Worm (Caenorhabditis elegans) whole organism, early embryonic: ENCODE measurements around the gene F16F9.3.

ENCODE experiments used
- B0310.2 ChIP-seq: sonication (generic microtip); optimal IDR thresholded peaks from 2 replicates; lab custom pipeline; 2016; ENCODE audit warnings: mild to moderate bottlenecking, missing genetic modification characterization, missing compliant biosample characterization
- F13C5.2 ChIP-seq: sonication (generic microtip); optimal IDR thresholded peaks from 2 replicates; lab custom pipeline; 2017; ENCODE audit warnings: mild to moderate bottlenecking, missing genetic modification characterization, inconsistent platforms, missing compliant biosample characterization
- aly-1 ChIP-seq: sonication (generic microtip); optimal IDR thresholded peaks from 2 replicates; lab custom pipeline; 2016; ENCODE audit warnings: missing genetic modification characterization, missing compliant biosample characterization
- ama-1 ChIP-seq: fragments of 150-350 bp; optimal IDR thresholded peaks from 2 replicates; lab custom pipeline; 2014
- ceh-13 ChIP-seq: fragments of 200-800 bp; sonication (Bioruptor generic); optimal IDR thresholded peaks from 2 replicates; lab custom pipeline; 2018; ENCODE audit warnings: mild to moderate bottlenecking, missing genetic modification characterization, missing compliant biosample characterization
- ceh-36 ChIP-seq: sonication (generic microtip); optimal IDR thresholded peaks from 2 replicates; lab custom pipeline; 2016; ENCODE audit warnings: missing genetic modification characterization, inconsistent platforms, missing compliant biosample characterization
- ets-7 ChIP-seq: sonication (generic microtip); optimal IDR thresholded peaks from 2 replicates; lab custom pipeline; 2016; ENCODE audit warnings: missing genotype, missing genetic modification characterization, missing compliant biosample characterization
- flt-1 ChIP-seq: fragments of 200-800 bp; sonication (Bioruptor generic); IDR thresholded peaks from 2 replicates; pipeline ENCODE4 v1.3.6; 2022; ENCODE audit warnings: missing genetic modification characterization, missing compliant biosample characterization
- hmbx-1 ChIP-seq: sonication (generic microtip); optimal IDR thresholded peaks from 2 replicates; lab custom pipeline; 2016; ENCODE audit warnings: mild to moderate bottlenecking, missing genetic modification characterization, missing compliant biosample characterization
- hmg-4 ChIP-seq: fragments of 200-800 bp; sonication (Bioruptor generic); optimal IDR thresholded peaks from 2 replicates; lab custom pipeline; 2018; ENCODE audit warnings: mild to moderate bottlenecking, missing genetic modification characterization, missing compliant biosample characterization
- hnd-1 ChIP-seq: sonication (generic microtip); optimal IDR thresholded peaks from 2 replicates; lab custom pipeline; 2016; ENCODE audit warnings: missing genetic modification characterization, missing compliant biosample characterization
- pes-1 ChIP-seq: fragments of 200-800 bp; sonication (Bioruptor generic); IDR thresholded peaks from 2 replicates; pipeline ENCODE4 v1.3.6; 2022; ENCODE audit warnings: missing genetic modification reagents, missing genetic modification characterization, missing compliant biosample characterization
- scrt-1 ChIP-seq: fragments of 200-800 bp; sonication (Bioruptor generic); IDR thresholded peaks from 2 replicates; pipeline ENCODE4 v1.3.6; 2022; ENCODE audit warnings: missing genetic modification characterization, missing compliant biosample characterization
- sea-1 ChIP-seq: fragments of 200-800 bp; sonication (Bioruptor generic); conservative IDR thresholded peaks from 2 replicates; pipeline ENCODE4 v1.3.6; 2022; ENCODE audit warnings: missing genetic modification characterization, missing compliant biosample characterization
- tbx-11 ChIP-seq: fragments of 200-800 bp; sonication (Bioruptor generic); IDR thresholded peaks from 2 replicates; pipeline ENCODE4 v1.3.6; 2022; ENCODE audit warnings: missing genetic modification characterization, missing compliant biosample characterization
- tbx-37 ChIP-seq: fragments of 200-800 bp; sonication (Bioruptor generic); conservative IDR thresholded peaks from 2 replicates; pipeline ENCODE4 v1.3.6; 2022; ENCODE audit warnings: missing genetic modification reagents, missing genetic modification characterization, missing compliant biosample characterization
- tra-4 ChIP-seq: sonication (generic microtip); optimal IDR thresholded peaks from 2 replicates; lab custom pipeline; 2017; ENCODE audit warnings: missing genetic modification characterization, missing compliant biosample characterization

Gene F16F9.3

DNA sequence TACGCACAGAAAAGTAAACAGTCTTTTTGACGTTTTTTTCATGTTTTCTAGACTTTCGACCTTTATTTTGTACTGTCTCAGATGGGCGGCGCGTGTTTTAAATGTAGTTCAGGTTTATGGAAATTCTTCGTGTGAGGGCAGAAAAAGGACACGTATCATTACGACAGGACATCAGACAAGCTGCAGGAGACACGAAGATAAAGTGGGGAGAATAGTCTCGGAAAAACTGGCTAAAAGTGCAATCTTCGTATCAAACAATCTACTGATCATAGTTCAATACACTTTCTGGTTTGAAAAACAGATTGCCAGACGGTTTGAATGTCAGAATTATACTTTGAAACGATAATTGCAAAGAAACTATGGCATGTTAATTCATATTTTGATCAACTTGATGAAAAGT, 28.0 kb downstream of the F16F9.3 start:
- TF ChIP-seq aly-1 (tag; lab: Kevin White, UChicago) = no peak
- TF ChIP-seq tbx-11 (GFP tag; lab: Robert Waterston, UW) = no peak
- TF ChIP-seq F13C5.2 = no peak
- no peak for TF ChIP-seq tbx-37 (GFP tag; lab: Robert Waterston, UW)
- TF ChIP-seq B0310.2 (tag; lab: Kevin White, UChicago) = no peak
- TF ChIP-seq hmbx-1 (tag; lab: Kevin White, UChicago) = no peak
- no peak for TF ChIP-seq sea-1 (GFP tag; lab: Robert Waterston, UW)
- no peak for TF ChIP-seq pes-1 (GFP tag; lab: Robert Waterston, UW)
- no peak for TF ChIP-seq flt-1 (GFP tag; lab: Robert Waterston, UW)
- no peak for TF ChIP-seq scrt-1 (GFP tag; lab: Robert Waterston, UW)

DNA sequence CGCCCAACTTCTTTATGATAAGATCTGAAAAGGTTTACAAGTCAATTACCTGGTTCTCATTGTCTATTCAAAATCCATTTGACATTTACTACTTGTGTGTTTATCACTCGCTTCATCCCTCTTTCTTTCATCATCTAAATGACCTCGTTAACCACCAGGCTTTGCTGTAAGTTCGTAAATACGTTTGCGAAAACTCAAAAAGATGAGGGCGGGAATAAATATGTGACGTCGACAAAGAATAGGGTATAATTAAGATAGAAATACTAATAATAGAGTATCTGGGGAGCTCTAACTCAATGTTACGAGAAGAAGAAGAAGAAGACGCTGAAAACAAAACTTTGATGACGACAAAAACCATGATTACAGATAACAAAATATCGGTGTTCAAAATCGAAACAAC, 32.0 kb downstream of the F16F9.3 start:
- TF ChIP-seq tbx-37 (GFP tag; lab: Robert Waterston, UW) = no peak
- TF ChIP-seq F13C5.2 = no peak
- TF ChIP-seq hmg-4 (GFP tag; lab: Kevin White, UChicago) = no peak
- TF ChIP-seq hnd-1 (tag; lab: Kevin White, UChicago) = no peak
- TF ChIP-seq B0310.2 (tag; lab: Kevin White, UChicago) = no peak
- TF ChIP-seq scrt-1 (GFP tag; lab: Robert Waterston, UW) = no peak
- no peak for TF ChIP-seq ceh-13 (GFP tag; lab: Kevin White, UChicago)
- TF ChIP-seq hmbx-1 (tag; lab: Kevin White, UChicago) = no peak
- no peak for TF ChIP-seq aly-1 (tag; lab: Kevin White, UChicago)
- no peak for TF ChIP-seq tbx-11 (GFP tag; lab: Robert Waterston, UW)
- no peak for TF ChIP-seq tra-4 (tag; lab: Kevin White, UChicago)
- TF ChIP-seq ama-1 = no peak

DNA sequence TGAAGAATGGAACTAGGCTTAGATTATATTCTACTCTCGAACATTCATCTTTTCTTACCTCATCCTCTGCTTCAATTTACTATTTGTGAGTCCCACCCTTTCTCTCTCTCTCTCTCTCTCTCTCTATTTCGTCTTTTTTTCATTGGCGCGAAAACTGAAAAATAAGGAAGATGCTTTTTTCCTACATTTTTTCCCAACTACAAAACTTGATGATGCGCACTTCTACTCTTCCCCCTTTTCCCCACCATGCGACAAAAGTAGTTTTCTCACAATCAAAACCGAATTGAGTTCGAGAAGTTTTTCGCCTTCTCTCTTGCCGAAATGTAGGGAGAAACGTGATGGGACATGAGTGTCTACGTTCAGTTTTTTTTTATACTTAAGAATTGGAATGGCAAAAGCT, 32.5 kb downstream of the F16F9.3 start:
- TF ChIP-seq tbx-11 (GFP tag; lab: Robert Waterston, UW) (no peak), hmg-4 (GFP tag; lab: Kevin White, UChicago) (no peak), tra-4 (tag; lab: Kevin White, UChicago) (no peak), ceh-36 (tag; lab: Kevin White, UChicago) (no peak), aly-1 (tag; lab: Kevin White, UChicago) (no peak), hmbx-1 (tag; lab: Kevin White, UChicago) (no peak), ama-1 (no peak), B0310.2 (tag; lab: Kevin White, UChicago) (no peak), sea-1 (GFP tag; lab: Robert Waterston, UW) (no peak), hnd-1 (tag; lab: Kevin White, UChicago) (no peak), flt-1 (GFP tag; lab: Robert Waterston, UW) (no peak), pes-1 (GFP tag; lab: Robert Waterston, UW) (no peak), F13C5.2 (no peak), ceh-13 (GFP tag; lab: Kevin White, UChicago) (no peak), ets-7 (tag; lab: Kevin White, UChicago) (no peak)

DNA sequence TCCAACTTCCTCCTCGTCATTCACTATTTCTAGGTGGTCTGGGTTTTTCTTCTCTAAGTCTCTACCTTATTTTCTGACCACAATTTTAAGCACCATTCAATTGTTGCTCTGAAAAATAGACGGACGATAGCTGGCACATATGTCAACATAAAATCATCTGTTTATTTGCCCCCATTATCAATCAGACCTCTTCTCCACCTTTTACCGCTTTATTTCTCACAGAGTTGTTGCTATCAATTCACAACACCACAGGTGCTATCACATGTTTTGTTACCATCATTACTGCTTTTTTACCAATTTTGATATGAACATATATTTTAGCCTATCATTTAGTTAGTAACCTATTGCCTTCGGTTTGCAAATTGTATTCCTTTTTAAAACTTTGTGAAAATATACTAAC, 35.3 kb downstream of the F16F9.3 start:
- TF ChIP-seq F13C5.2 = no peak
- no peak for TF ChIP-seq hnd-1 (tag; lab: Kevin White, UChicago)
- TF ChIP-seq ceh-36 (tag; lab: Kevin White, UChicago) = no peak
- TF ChIP-seq hmbx-1 (tag; lab: Kevin White, UChicago) = no peak
- TF ChIP-seq ama-1 = no peak
- no peak for TF ChIP-seq B0310.2 (tag; lab: Kevin White, UChicago)
- no peak for TF ChIP-seq hmg-4 (GFP tag; lab: Kevin White, UChicago)
- no peak for TF ChIP-seq tra-4 (tag; lab: Kevin White, UChicago)
- no peak for TF ChIP-seq pes-1 (GFP tag; lab: Robert Waterston, UW)

DNA sequence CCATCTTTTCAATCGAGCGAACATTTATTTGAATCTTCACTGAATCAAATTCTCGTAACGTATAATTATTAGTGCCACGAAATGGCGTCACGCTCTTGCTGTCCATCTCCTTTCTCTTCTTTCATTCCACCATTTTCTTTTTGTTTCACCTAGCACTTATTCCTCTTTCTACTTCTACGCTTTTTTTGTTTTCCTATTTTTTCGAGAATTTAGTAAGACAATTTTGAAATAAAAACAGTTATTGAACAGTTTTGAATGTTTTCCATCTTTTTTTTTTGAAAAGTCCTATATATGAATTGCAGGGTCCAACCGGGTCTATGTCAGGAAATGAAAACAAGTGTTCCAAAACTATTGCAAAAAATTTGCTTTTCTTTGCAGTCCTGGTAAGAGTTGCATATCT, 37.6 kb downstream of the F16F9.3 start, which contains the start of gene T01B10.5:
Gene T01B10.5 (plus strand): TSS at position 301 of the 400 bp plus-strand sequence.
- TF ChIP-seq ama-1 (no peak), hnd-1 (tag; lab: Kevin White, UChicago) (no peak), F13C5.2 (no peak), pes-1 (GFP tag; lab: Robert Waterston, UW) (no peak), ets-7 (tag; lab: Kevin White, UChicago) (no peak)

DNA sequence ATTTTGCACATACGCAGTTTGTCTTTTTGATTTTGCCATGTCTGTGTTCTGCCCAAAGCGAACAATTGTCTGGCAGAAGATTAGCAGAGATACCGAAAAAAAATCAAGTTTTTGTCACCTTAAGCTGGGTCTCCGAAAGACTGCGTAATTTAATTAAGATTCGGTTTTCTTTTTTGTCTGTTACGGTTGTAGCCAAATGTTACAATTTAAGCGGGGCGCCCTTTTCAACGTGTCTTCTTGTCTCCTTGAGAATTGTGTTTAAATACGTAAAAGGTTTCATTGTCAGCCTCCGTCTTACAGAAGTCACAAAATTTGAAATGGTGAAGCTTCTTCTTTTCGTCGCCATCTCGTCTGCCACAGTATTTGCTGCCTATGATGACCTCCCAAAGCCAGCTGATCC, 42.3 kb downstream of the F16F9.3 start, which contains the start of gene grd-14:
Gene grd-14 (plus strand): TSS at position 301 of the 400 bp plus-strand sequence.
- TF ChIP-seq B0310.2 (tag; lab: Kevin White, UChicago) (no peak), ama-1 (no peak), tbx-37 (GFP tag; lab: Robert Waterston, UW) (no peak), aly-1 (tag; lab: Kevin White, UChicago) (no peak), scrt-1 (GFP tag; lab: Robert Waterston, UW) (no peak), ceh-13 (GFP tag; lab: Kevin White, UChicago) (no peak), hmbx-1 (tag; lab: Kevin White, UChicago) (no peak), ceh-36 (tag; lab: Kevin White, UChicago) (no peak), tbx-11 (GFP tag; lab: Robert Waterston, UW) (no peak), hmg-4 (GFP tag; lab: Kevin White, UChicago) (no peak), pes-1 (GFP tag; lab: Robert Waterston, UW) (no peak), hnd-1 (tag; lab: Kevin White, UChicago) (no peak), sea-1 (GFP tag; lab: Robert Waterston, UW) (no peak)

DNA sequence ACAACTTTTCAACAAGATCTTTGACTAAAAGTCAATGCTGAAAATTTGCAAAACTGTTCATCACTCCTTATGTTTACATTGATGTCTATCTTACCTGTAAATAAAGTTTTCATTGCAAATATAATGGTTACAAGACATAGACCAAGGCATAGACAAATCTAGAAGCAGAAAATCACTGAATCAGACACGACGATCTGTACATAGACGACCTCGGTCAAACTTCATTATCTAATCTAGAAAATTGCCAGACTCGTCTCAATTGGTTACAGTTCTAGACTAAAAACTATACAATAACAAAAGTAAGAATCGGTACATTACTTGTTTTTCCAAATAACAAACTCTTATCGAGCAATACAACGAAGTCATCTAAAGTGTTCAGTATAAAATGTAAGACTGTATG, 43.5 kb downstream of the F16F9.3 start, which contains the start of gene grd-4:
Gene grd-4 (plus strand): TSS at position 301 of the 400 bp plus-strand sequence.
- TF ChIP-seq flt-1 (GFP tag; lab: Robert Waterston, UW) (no peak), scrt-1 (GFP tag; lab: Robert Waterston, UW) (no peak), tbx-11 (GFP tag; lab: Robert Waterston, UW) (no peak), pes-1 (GFP tag; lab: Robert Waterston, UW) (no peak), B0310.2 (tag; lab: Kevin White, UChicago) (no peak), hnd-1 (tag; lab: Kevin White, UChicago) (no peak), ama-1 (no peak), hmg-4 (GFP tag; lab: Kevin White, UChicago) (no peak), aly-1 (tag; lab: Kevin White, UChicago) (no peak), ceh-13 (GFP tag; lab: Kevin White, UChicago) (no peak), hmbx-1 (tag; lab: Kevin White, UChicago) (no peak), F13C5.2 (no peak), ets-7 (tag; lab: Kevin White, UChicago) (no peak)
